Fruit fly (Drosophila melanogaster) whole organism, embryonic: Measurements from ENCODE around the gene CG5290.

Experiments
- ATbp ChIP-seq: fragments of 200-800 bp; sonication (Bioruptor generic); optimal IDR thresholded peaks from 2 replicates; lab custom pipeline; 2017; ENCODE audit warnings: missing biosample characterization, mild to moderate bottlenecking, missing genetic modification characterization, missing genetic modification reagents
- Ada2b ChIP-seq: fragments of 200-800 bp; sonication (Bioruptor generic); IDR thresholded peaks from 2 replicates; pipeline ENCODE4 v1.3.6; 2022; ENCODE audit warnings: missing biosample characterization, missing genetic modification characterization
- CG10321 ChIP-seq: fragments of 200-800 bp; sonication (Bioruptor generic); IDR thresholded peaks from 2 replicates; pipeline ENCODE4 v1.3.6; 2022; ENCODE audit warnings: missing biosample characterization, missing genetic modification characterization
- CG10979 ChIP-seq: fragments of 200-800 bp; sonication (Bioruptor generic); optimal IDR thresholded peaks from 2 replicates; lab custom pipeline; 2018; ENCODE audit warnings: missing biosample characterization, mild to moderate bottlenecking, missing genetic modification characterization, moderate library complexity
- CG12219 ChIP-seq: fragments of 200-800 bp; sonication (Bioruptor generic); optimal IDR thresholded peaks from 3 replicates; lab custom pipeline; 2018; ENCODE audit warnings: missing biosample characterization, mild to moderate bottlenecking, missing genetic modification characterization
- CG12769 ChIP-seq: fragments of 200-800 bp; sonication (Bioruptor generic); optimal IDR thresholded peaks from 2 replicates; lab custom pipeline; 2019; ENCODE audit warnings: missing biosample characterization, mild to moderate bottlenecking, missing genetic modification characterization, moderate library complexity
- CG13894 ChIP-seq: fragments of 200-800 bp; sonication (Bioruptor generic); optimal IDR thresholded peaks from 3 replicates; lab custom pipeline; 2018; ENCODE audit warnings: missing biosample characterization, mild to moderate bottlenecking, missing genetic modification characterization, moderate library complexity
- CG1603 ChIP-seq: fragments of 200-800 bp; sonication (Bioruptor generic); optimal IDR thresholded peaks from 2 replicates; lab custom pipeline; 2019; ENCODE audit warnings: missing biosample characterization, mild to moderate bottlenecking, missing genetic modification characterization, moderate library complexity
- CG1647 ChIP-seq: fragments of 200-800 bp; sonication (Bioruptor generic); optimal IDR thresholded peaks from 3 replicates; lab custom pipeline; 2016; ENCODE audit warnings: missing biosample characterization, missing genetic modification characterization
- CG17829 ChIP-seq: fragments of 200-800 bp; optimal IDR thresholded peaks from 2 replicates; lab custom pipeline; 2019; ENCODE audit warnings: missing biosample characterization, mild to moderate bottlenecking, missing genetic modification characterization, moderate library complexity
- CG1832 ChIP-seq: fragments of 200-800 bp; sonication (Bioruptor generic); optimal IDR thresholded peaks from 2 replicates; lab custom pipeline; 2017; ENCODE audit warnings: missing biosample characterization, mild to moderate bottlenecking, missing genetic modification characterization, inconsistent platforms
- CG2199 ChIP-seq: fragments of 200-800 bp; sonication (Bioruptor generic); IDR thresholded peaks from 3 replicates; pipeline ENCODE4 v1.3.6; 2022; ENCODE audit warnings: missing biosample characterization, missing genetic modification characterization
- CG33213 ChIP-seq: fragments of 200-800 bp; sonication (Bioruptor generic); optimal IDR thresholded peaks from 3 replicates; lab custom pipeline; 2016; ENCODE audit warnings: missing biosample characterization, missing genetic modification characterization
- CG33557 ChIP-seq: fragments of 200-800 bp; sonication (Bioruptor generic); optimal IDR thresholded peaks from 2 replicates; lab custom pipeline; 2019; ENCODE audit warnings: missing biosample characterization, mild to moderate bottlenecking, missing genetic modification characterization, moderate library complexity
- CG34376 ChIP-seq: fragments of 200-800 bp; sonication (Bioruptor generic); optimal IDR thresholded peaks from 2 replicates; lab custom pipeline; 2018; ENCODE audit warnings: missing biosample characterization, mild to moderate bottlenecking, missing genetic modification characterization
- CG3847 ChIP-seq: fragments of 200-800 bp; sonication (Bioruptor generic); IDR thresholded peaks from 2 replicates; pipeline ENCODE4 v1.3.6; 2022; ENCODE audit warnings: missing biosample characterization, missing genetic modification characterization
- CG3995 ChIP-seq: fragments of 200-800 bp; sonication (Bioruptor generic); optimal IDR thresholded peaks from 3 replicates; lab custom pipeline; 2016; ENCODE audit warnings: missing biosample characterization, missing genetic modification characterization
- CG6689 ChIP-seq: fragments of 200-800 bp; sonication (Bioruptor generic); IDR thresholded peaks from 2 replicates; pipeline ENCODE4 v1.3.6; 2022; ENCODE audit warnings: missing biosample characterization, missing genetic modification characterization
- CG7963 ChIP-seq: fragments of 200-800 bp; sonication (Bioruptor generic); IDR thresholded peaks from 3 replicates; pipeline ENCODE4 v1.3.6; 2022; ENCODE audit warnings: missing biosample characterization, missing genetic modification characterization; ENCODE audit not compliant: partially characterized antibody
- CG8281 ChIP-seq: fragments of 200-800 bp; sonication (Bioruptor generic); optimal IDR thresholded peaks from 2 replicates; lab custom pipeline; 2018; ENCODE audit warnings: missing biosample characterization, mild to moderate bottlenecking, missing genetic modification characterization, moderate library complexity
- CG8765 ChIP-seq: fragments of 200-800 bp; sonication (Bioruptor generic); IDR thresholded peaks from 2 replicates; pipeline ENCODE4 v1.3.6; 2022; ENCODE audit warnings: missing biosample characterization, missing genetic modification characterization
- CG9437 ChIP-seq: fragments of 200-800 bp; sonication (Bioruptor generic); optimal IDR thresholded peaks from 2 replicates; lab custom pipeline; 2018; ENCODE audit warnings: missing biosample characterization, mild to moderate bottlenecking, missing genetic modification characterization
- Elba2 ChIP-seq: fragments of 200-800 bp; sonication (Bioruptor generic); optimal IDR thresholded peaks from 3 replicates; lab custom pipeline; 2016; ENCODE audit warnings: missing biosample characterization, missing genetic modification characterization
- Hmr ChIP-seq: fragments of 200-800 bp; sonication (Bioruptor generic); optimal IDR thresholded peaks from 3 replicates; lab custom pipeline; 2017; ENCODE audit warnings: mild to moderate bottlenecking, missing biosample characterization, missing genetic modification reagents, missing genetic modification characterization
- Hr51 ChIP-seq, 2 experiments: fragments of 200-800 bp; sonication (Bioruptor generic); optimal IDR thresholded peaks; 2 replicates in 1 of 2; 3 replicates in 1 of 2; lab custom pipeline; 2016 to 2018; ENCODE audit warnings: missing biosample characterization in 2 of 2, missing genetic modification characterization in 2 of 2, mild to moderate bottlenecking in 1 of 2, moderate library complexity in 1 of 2
- Med ChIP-seq: fragments of 200-800 bp; sonication (Bioruptor generic); peaks from one replicate; lab custom pipeline; 2016; ENCODE audit warnings: missing biosample characterization, missing genetic modification characterization, mild to moderate bottlenecking, inconsistent platforms, moderate library complexity
- Mes4 ChIP-seq: fragments of 200-800 bp; sonication (Bioruptor generic); optimal IDR thresholded peaks from 2 replicates; lab custom pipeline; 2016; ENCODE audit warnings: missing biosample characterization, missing genetic modification characterization
- Mrtf ChIP-seq: fragments of 200-800 bp; sonication (Bioruptor generic); IDR thresholded peaks from 3 replicates; pipeline ENCODE4 v1.3.6; 2022; ENCODE audit warnings: missing biosample characterization, missing genetic modification characterization
- Myb ChIP-seq: fragments of 200-800 bp; sonication (Bioruptor generic); optimal IDR thresholded peaks from 2 replicates; lab custom pipeline; 2016; ENCODE audit warnings: missing biosample characterization, missing genetic modification characterization
- Nf-YC ChIP-seq: fragments of 200-800 bp; optimal IDR thresholded peaks from 3 replicates; lab custom pipeline; 2019; ENCODE audit warnings: missing biosample characterization, mild to moderate bottlenecking, missing genetic modification characterization, moderate library complexity
- Spps ChIP-seq: fragments of 200-800 bp; sonication (Bioruptor generic); optimal IDR thresholded peaks from 2 replicates; lab custom pipeline; 2018; ENCODE audit warnings: missing biosample characterization, mild to moderate bottlenecking, missing genetic modification characterization
- Usf ChIP-seq: fragments of 200-800 bp; sonication (Bioruptor generic); optimal IDR thresholded peaks from 2 replicates; lab custom pipeline; 2017; ENCODE audit warnings: missing genotype, missing biosample characterization, missing genetic modification characterization
- abd-A ChIP-seq: fragments of 200-800 bp; sonication (Bioruptor generic); optimal IDR thresholded peaks from 3 replicates; lab custom pipeline; 2019; ENCODE audit warnings: missing biosample characterization, mild to moderate bottlenecking, missing genetic modification characterization, moderate library complexity
- bsh ChIP-seq, 2 experiments: fragments of 200-800 bp; sonication (Bioruptor generic); optimal IDR thresholded peaks; 2 replicates each; lab custom pipeline; 2017 to 2018; ENCODE audit warnings: mild to moderate bottlenecking in 2 of 2, missing biosample characterization in 2 of 2, missing genetic modification characterization in 2 of 2, moderate library complexity in 1 of 2
- cg ChIP-seq: fragments of 200-800 bp; sonication (Bioruptor generic); optimal IDR thresholded peaks from 3 replicates; lab custom pipeline; 2019; ENCODE audit warnings: missing biosample characterization, mild to moderate bottlenecking, missing genetic modification characterization, moderate library complexity
- fd3F ChIP-seq: fragments of 200-800 bp; sonication (Bioruptor generic); optimal IDR thresholded peaks from 2 replicates; lab custom pipeline; 2018; ENCODE audit warnings: missing biosample characterization, mild to moderate bottlenecking, missing genetic modification characterization, moderate library complexity
- nom ChIP-seq: fragments of 200-800 bp; sonication (Bioruptor generic); optimal IDR thresholded peaks from 2 replicates; lab custom pipeline; 2017; ENCODE audit warnings: missing biosample characterization, missing genetic modification characterization, mild to moderate bottlenecking, moderate library complexity, missing genetic modification reagents
- prd ChIP-seq, 3 experiments: fragments of >200 bp in 2 of 3; fragments of 200-800 bp in 1 of 3; sonication (Bioruptor generic) in 1 of 3; optimal IDR thresholded peaks in 2 of 3; IDR thresholded peaks in 1 of 3; 2 replicates in 2 of 3; 3 replicates in 1 of 3; pipeline versions ENCODE4 v1.3.6 to Lab custom; 2017 to 2022; ENCODE audit warnings: missing biosample characterization in 1 of 3, missing genetic modification characterization in 1 of 3
- psq ChIP-seq: fragments of 200-800 bp; sonication (Bioruptor generic); optimal IDR thresholded peaks from 2 replicates; lab custom pipeline; 2017; ENCODE audit warnings: missing biosample characterization, missing genetic modification characterization
- sc ChIP-seq, 3 experiments: fragments of >200 bp in 2 of 3; fragments of 200-800 bp in 1 of 3; sonication (Bioruptor generic) in 1 of 3; optimal IDR thresholded peaks; 2 replicates in 2 of 3; 3 replicates in 1 of 3; lab custom pipeline; 2017; ENCODE audit warnings: mild to moderate bottlenecking in 1 of 3, missing biosample characterization in 1 of 3, missing genetic modification characterization in 1 of 3, missing genetic modification reagents in 1 of 3
- sens-2 ChIP-seq: fragments of 200-800 bp; sonication (Bioruptor generic); IDR thresholded peaks from 2 replicates; pipeline ENCODE4 v1.3.6; 2022; ENCODE audit warnings: missing biosample characterization, missing genetic modification characterization
- slbo ChIP-seq: fragments of 200-800 bp; sonication (Bioruptor generic); IDR thresholded peaks from 2 replicates; pipeline ENCODE4 v1.3.6; 2022; ENCODE audit warnings: missing biosample characterization, missing genetic modification characterization
- stc ChIP-seq: fragments of 200-800 bp; sonication (Bioruptor generic); IDR thresholded peaks from 2 replicates; pipeline ENCODE4 v1.3.6; 2022; ENCODE audit warnings: missing biosample characterization, missing genetic modification characterization
- sug ChIP-seq: fragments of 200-800 bp; optimal IDR thresholded peaks from 2 replicates; lab custom pipeline; 2019; ENCODE audit warnings: missing biosample characterization, mild to moderate bottlenecking, missing genetic modification characterization, moderate library complexity
- trh ChIP-seq: fragments of 200-800 bp; sonication (Bioruptor generic); optimal IDR thresholded peaks from 2 replicates; lab custom pipeline; 2016; ENCODE audit warnings: missing biosample characterization, missing genetic modification characterization
- vvl ChIP-seq: fragments of 200-800 bp; sonication (Bioruptor generic); IDR thresholded peaks from 2 replicates; pipeline ENCODE4 v1.3.6; 2022; ENCODE audit warnings: missing biosample characterization, missing genetic modification characterization
- wdn ChIP-seq: fragments of 200-800 bp; sonication (Bioruptor generic); IDR thresholded peaks from 2 replicates; pipeline ENCODE4 v1.3.6; 2022; ENCODE audit warnings: missing biosample characterization, missing genetic modification characterization

The CG5290 gene

dm6 chr3L:17922182-17923102, 10.1 kb upstream of the CG5290 start (continued):
- TF ChIP-seq prd (optimal IDR thresholded peaks at IDR 0.05; lab: Kevin White, UChicago) (no peak), prd (GFP tag; IDR thresholded peaks at IDR 0.05; lab: Robert Waterston, UW) (no peak), CG8281 (tag; lab: Kevin White, UChicago) (no peak), CG12769 (tag; lab: Kevin White, UChicago) (peak; percentile 33), CG6689 (GFP tag; lab: Robert Waterston, UW) (no peak), cg (GFP tag; lab: Kevin White, UChicago) (peak; percentile 51), sug (tag; lab: Kevin White, UChicago) (peak; percentile 90), CG33557 (GFP tag; lab: Kevin White, UChicago) (no peak), wdn (GFP tag; lab: Robert Waterston, UW) (no peak), slbo (GFP tag; lab: Robert Waterston, UW) (no peak), CG1647 (no peak), Elba2 (GFP tag; lab: Kevin White, UChicago) (peak; percentile 15), abd-A (peak; percentile 92), Usf (GFP tag; lab: Kevin White, UChicago) (no peak), CG3847 (GFP tag; lab: Robert Waterston, UW) (no peak), Spps (tag; lab: Kevin White, UChicago) (no peak), CG17829 (no peak), Hr51 (GFP tag; optimal IDR thresholded peaks at IDR 0.05; lab: Kevin White, UChicago) (no peak), CG34376 (GFP tag; lab: Kevin White, UChicago) (peak; percentile 20), nom (peak; percentile 24), Ada2b (GFP tag; lab: Robert Waterston, UW) (no peak), CG10321 (GFP tag; lab: Robert Waterston, UW) (0 out of 2 replicates have a peak, but pooled peaks have one; percentile 51), stc (GFP tag; lab: Robert Waterston, UW) (no peak), Mes4 (GFP tag; lab: Kevin White, UChicago) (no peak), sc (optimal IDR thresholded peaks at IDR 0.05; lab: Kevin White, UChicago) (no peak), sc (GFP tag; optimal IDR thresholded peaks at IDR 0.05; lab: Kevin White, UChicago) (no peak), CG3995 (GFP tag; lab: Kevin White, UChicago) (no peak), Mrtf (no peak), fd3F (no peak), vvl (peak; percentile 73), Nf-YC (tag; lab: Kevin White, UChicago) (peak; percentile 7), CG8765 (GFP tag; lab: Robert Waterston, UW) (no peak), Med (GFP tag; lab: Kevin White, UChicago) (peak; percentile 80), trh (no peak), Hmr (GFP tag; lab: Kevin White, UChicago) (no peak), CG7963 (GFP tag; lab: Robert Waterston, UW) (no peak), bsh (GFP tag; optimal IDR thresholded peaks at IDR 0.05; lab: Kevin White, UChicago) (no peak), CG12219 (GFP tag; lab: Kevin White, UChicago) (no peak), CG13894 (peak; percentile 21), CG1603 (tag; lab: Kevin White, UChicago) (no peak), CG1832 (peak; percentile 54), psq (GFP tag; lab: Kevin White, UChicago) (no peak), CG2199 (GFP tag; lab: Robert Waterston, UW) (0 out of 3 replicates have a peak, but pooled peaks have one; percentile 53), CG9437 (no peak), ATbp (GFP tag; lab: Kevin White, UChicago) (peak; percentile 8), CG10979 (tag; lab: Kevin White, UChicago) (no peak), sens-2 (GFP tag; lab: Robert Waterston, UW) (no peak), CG33213 (GFP tag; lab: Kevin White, UChicago) (no peak), Myb (GFP tag; lab: Kevin White, UChicago) (no peak)
